Fruit fly (Drosophila melanogaster) whole organism, wandering third instar larva: ENCODE results near the gene Prm.

Source experiments
- Abd-B ChIP-seq: fragments of >200 bp; optimal IDR thresholded peaks from 2 replicates; lab custom pipeline; 2017; ENCODE audit warnings: missing biosample characterization, missing genetic modification characterization
- CG32264 ChIP-seq: fragments of 200-800 bp; sonication (Bioruptor generic); optimal IDR thresholded peaks from 2 replicates; lab custom pipeline; 2016; ENCODE audit warnings: missing biosample characterization, missing genetic modification characterization
- CG9705 ChIP-seq: fragments of 200-800 bp; sonication (Bioruptor generic); optimal IDR thresholded peaks from 2 replicates; lab custom pipeline; 2018; ENCODE audit warnings: missing biosample characterization, mild to moderate bottlenecking, missing genetic modification characterization
- CrebA ChIP-seq: fragments of 200-800 bp; sonication (Bioruptor generic); optimal IDR thresholded peaks from 2 replicates; lab custom pipeline; 2016; ENCODE audit warnings: missing biosample characterization, mild to moderate bottlenecking, missing genetic modification characterization, borderline replicate concordance
- Dif ChIP-seq: fragments of 200-275, 200-300 bp; sonication (Bioruptor generic); optimal IDR thresholded peaks from 2 replicates; lab custom pipeline; 2018; ENCODE audit warnings: missing biosample characterization, missing genetic modification characterization; ENCODE audit not compliant: partially characterized antibody
- GATAd ChIP-seq: sonication (Bioruptor generic); optimal IDR thresholded peaks from 2 replicates; lab custom pipeline; 2016; ENCODE audit warnings: missing biosample characterization, missing genetic modification characterization
- HLH106 ChIP-seq: fragments of 200-800 bp; optimal IDR thresholded peaks from 3 replicates; lab custom pipeline; 2019; ENCODE audit warnings: missing biosample characterization, mild to moderate bottlenecking, missing genetic modification characterization, moderate library complexity
- Hnf4 ChIP-seq: fragments of 200-800 bp; sonication (Bioruptor generic); optimal IDR thresholded peaks from 2 replicates; lab custom pipeline; 2016; ENCODE audit warnings: missing biosample characterization, mild to moderate bottlenecking, missing genetic modification characterization
- Hr78 ChIP-seq: fragments of >200 bp; optimal IDR thresholded peaks from 2 replicates; lab custom pipeline; 2017; ENCODE audit warnings: missing biosample characterization, missing genetic modification characterization
- Hr83 ChIP-seq: fragments of 200-300 bp; sonication (Bioruptor generic); optimal IDR thresholded peaks from 2 replicates; lab custom pipeline; 2016; ENCODE audit warnings: missing biosample characterization, mild to moderate bottlenecking, missing genetic modification characterization, moderate library complexity; ENCODE audit not compliant: poor library complexity, severe bottlenecking
- Jra ChIP-seq: sonication (Bioruptor generic); optimal IDR thresholded peaks from 2 replicates; lab custom pipeline; 2016; ENCODE audit warnings: missing biosample characterization, missing genetic modification characterization
- Mio ChIP-seq: sonication (Bioruptor generic); optimal IDR thresholded peaks from 2 replicates; lab custom pipeline; 2016; ENCODE audit warnings: missing biosample characterization, missing genetic modification characterization
- Myc ChIP-seq: fragments of >200 bp; optimal IDR thresholded peaks from 2 replicates; lab custom pipeline; 2017
- N ChIP-seq: fragments of >200 bp; optimal IDR thresholded peaks from 2 replicates; lab custom pipeline; 2018; ENCODE audit warnings: missing biosample characterization, missing external identifiers, missing genetic modification characterization
- OdsH ChIP-seq: fragments of 200-800 bp; sonication (Bioruptor generic); optimal IDR thresholded peaks from 2 replicates; lab custom pipeline; 2016; ENCODE audit warnings: missing biosample characterization, mild to moderate bottlenecking, missing genetic modification characterization
- Rel ChIP-seq, 2 experiments: fragments of 200-800 bp; sonication (Bioruptor generic) in 1 of 2; optimal IDR thresholded peaks; 2 replicates in 1 of 2; 3 replicates in 1 of 2; lab custom pipeline; 2016 to 2019; ENCODE audit warnings: mild to moderate bottlenecking in 2 of 2, missing biosample characterization in 2 of 2, missing genetic modification characterization in 2 of 2, moderate library complexity in 1 of 2
- Sp1 ChIP-seq: fragments of 200-800 bp; sonication (Bioruptor generic); optimal IDR thresholded peaks from 3 replicates; lab custom pipeline; 2019; ENCODE audit warnings: missing biosample characterization, mild to moderate bottlenecking, missing genetic modification characterization, moderate library complexity
- Vsx2 ChIP-seq: fragments of 200-300, 225-300 bp; sonication (Bioruptor generic); optimal IDR thresholded peaks from 2 replicates; lab custom pipeline; 2018; ENCODE audit warnings: missing biosample characterization, missing genetic modification characterization; ENCODE audit not compliant: partially characterized antibody
- br ChIP-seq: fragments of 200-800 bp; sonication (Bioruptor generic); optimal IDR thresholded peaks from 2 replicates; lab custom pipeline; 2016; ENCODE audit warnings: missing biosample characterization, missing genetic modification characterization
- brk ChIP-seq: fragments of 200-800 bp; sonication (Bioruptor generic); optimal IDR thresholded peaks from 2 replicates; lab custom pipeline; 2016; ENCODE audit warnings: missing biosample characterization, mild to moderate bottlenecking, missing genetic modification characterization
- dl ChIP-seq, 2 experiments: fragments of 175-275, 200-275 bp in 1 of 2; fragments of 200-275 bp in 1 of 2; sonication (Bioruptor generic); optimal IDR thresholded peaks; lab custom pipeline; 2018; ENCODE audit warnings: mild to moderate bottlenecking in 2 of 2, missing biosample characterization in 2 of 2, missing genetic modification characterization in 2 of 2, moderate library complexity in 2 of 2; ENCODE audit not compliant: partially characterized antibody in 2 of 2, insufficient read depth in 1 of 2
- dmrt93B ChIP-seq: fragments of 200-800 bp; sonication (Bioruptor generic); optimal IDR thresholded peaks from 2 replicates; lab custom pipeline; 2018; ENCODE audit warnings: missing biosample characterization, mild to moderate bottlenecking, missing genetic modification characterization
- dsf ChIP-seq: sonication (Bioruptor generic); optimal IDR thresholded peaks from 2 replicates; lab custom pipeline; 2016; ENCODE audit warnings: missing biosample characterization, missing genetic modification characterization, borderline replicate concordance
- ey ChIP-seq: fragments of 200-800 bp; sonication (Bioruptor generic); optimal IDR thresholded peaks from 2 replicates; lab custom pipeline; 2016; ENCODE audit warnings: missing biosample characterization, missing genetic modification characterization
- foxo ChIP-seq, 2 experiments: fragments of 200-800 bp; sonication (Bioruptor generic); optimal IDR thresholded peaks; 2 replicates in 1 of 2; 3 replicates in 1 of 2; lab custom pipeline; 2016 to 2017; ENCODE audit warnings: missing biosample characterization in 2 of 2, missing genetic modification characterization in 2 of 2
- fru ChIP-seq: fragments of 200-800 bp; sonication (Bioruptor generic); optimal IDR thresholded peaks from 3 replicates; lab custom pipeline; 2016; ENCODE audit warnings: missing biosample characterization, mild to moderate bottlenecking, missing genetic modification characterization
- h ChIP-seq: fragments of 200-800 bp; sonication (Bioruptor generic); optimal IDR thresholded peaks from 3 replicates; lab custom pipeline; 2016; ENCODE audit warnings: missing biosample characterization, mild to moderate bottlenecking, missing genetic modification characterization
- jim ChIP-seq: fragments of 175-275, 200-325 bp; sonication (Bioruptor generic); optimal IDR thresholded peaks from 2 replicates; lab custom pipeline; 2016; ENCODE audit warnings: missing biosample characterization, mild to moderate bottlenecking, missing genetic modification characterization
- lola ChIP-seq: fragments of >200 bp; optimal IDR thresholded peaks from 2 replicates; lab custom pipeline; 2017; ENCODE audit warnings: missing biosample characterization, missing genetic modification characterization
- pan ChIP-seq: fragments of >200 bp; optimal IDR thresholded peaks from 2 replicates; lab custom pipeline; 2017
- psq ChIP-seq: fragments of 200-800 bp; sonication (Bioruptor generic); optimal IDR thresholded peaks from 3 replicates; lab custom pipeline; 2017; ENCODE audit warnings: missing biosample characterization, mild to moderate bottlenecking, missing genetic modification characterization, moderate library complexity
- rgr ChIP-seq: fragments of 200-800 bp; sonication (Bioruptor generic); optimal IDR thresholded peaks from 3 replicates; lab custom pipeline; 2016; ENCODE audit warnings: missing biosample characterization, mild to moderate bottlenecking, missing genetic modification characterization
- sage ChIP-seq: fragments of 200-800 bp; sonication (Bioruptor generic); optimal IDR thresholded peaks from 2 replicates; lab custom pipeline; 2016; ENCODE audit warnings: missing biosample characterization, mild to moderate bottlenecking, missing genetic modification characterization
- sv ChIP-seq: fragments of 200-800 bp; sonication (Bioruptor generic); optimal IDR thresholded peaks from 3 replicates; lab custom pipeline; 2016; ENCODE audit warnings: missing biosample characterization, missing genetic modification characterization
- tai ChIP-seq: sonication (Bioruptor generic); optimal IDR thresholded peaks from 2 replicates; lab custom pipeline; 2016; ENCODE audit warnings: missing biosample characterization, missing genetic modification characterization
- usp ChIP-seq: fragments of >200 bp; optimal IDR thresholded peaks from 2 replicates; lab custom pipeline; 2017; ENCODE audit warnings: missing biosample characterization, missing genetic modification characterization
- woc ChIP-seq: sonication (Bioruptor generic); optimal IDR thresholded peaks from 2 replicates; lab custom pipeline; 2016; ENCODE audit warnings: missing biosample characterization, mild to moderate bottlenecking, missing genetic modification characterization

Gene Prm

dm6 chr3L:8718602-8719001, 26.5 kb downstream of the Prm start:
- TF ChIP-seq brk (GFP tag; lab: Kevin White, UChicago) (peak; percentile 59), rgr (GFP tag; lab: Kevin White, UChicago) (peak; percentile 1), Hr83 (peak; percentile 52), h (GFP tag; lab: Kevin White, UChicago) (peak; percentile 26), Hr78 (no peak), foxo (GFP tag; optimal IDR thresholded peaks at IDR 0.05; lab: Kevin White, UChicago) (peak in 1 of 2 experiments; percentile 17), Hnf4 (GFP tag; lab: Kevin White, UChicago) (peak; percentile 24), Myc (peak; percentile 3), N (GFP tag; lab: Kevin White, UChicago) (no peak)

DNA sequence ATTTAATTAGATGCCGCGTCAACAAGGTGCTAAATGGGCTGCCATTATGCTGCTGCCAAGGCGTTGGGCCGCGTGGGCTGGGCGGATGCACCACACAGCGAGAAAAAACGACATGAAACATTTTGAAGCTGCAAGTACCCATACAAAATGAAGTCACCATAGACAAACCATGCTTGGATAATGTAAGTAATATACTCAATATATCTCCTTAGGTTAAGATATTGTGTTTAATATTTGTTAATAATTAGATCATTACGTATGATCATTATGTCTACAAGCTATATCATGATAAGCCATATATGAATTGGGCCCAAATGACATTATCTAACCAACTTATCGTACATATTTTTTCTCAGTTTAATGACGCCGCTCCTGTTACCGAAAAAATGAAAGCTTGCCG, 29.1 kb downstream of the Prm start:
- TF ChIP-seq N (GFP tag; lab: Kevin White, UChicago) (no peak), usp (GFP tag; lab: Kevin White, UChicago) (no peak), CrebA (GFP tag; lab: Kevin White, UChicago) (no peak), Rel (GFP tag; optimal IDR thresholded peaks at IDR 0.05; lab: Kevin White, UChicago) (no peak), Rel (tag; optimal IDR thresholded peaks at IDR 0.05; lab: Kevin White, UChicago) (no peak), br (GFP tag; lab: Kevin White, UChicago) (peak; percentile 29), Vsx2 (GFP tag; lab: Kevin White, UChicago) (no peak), brk (GFP tag; lab: Kevin White, UChicago) (no peak), Hr78 (no peak), Dif (GFP tag; lab: Kevin White, UChicago) (no peak), Jra (GFP tag; lab: Kevin White, UChicago) (no peak), dl (GFP tag; optimal IDR thresholded peaks at IDR 0.05; lab: Kevin White, UChicago; ENCODE audit: insufficient read depth in 1 of 2, partially characterized antibody in 2 of 2) (no peak), rgr (GFP tag; lab: Kevin White, UChicago) (peak; percentile 44), OdsH (GFP tag; lab: Kevin White, UChicago) (peak; percentile 43), lola (GFP tag; lab: Kevin White, UChicago) (no peak), Hnf4 (GFP tag; lab: Kevin White, UChicago) (no peak), Sp1 (GFP tag; lab: Kevin White, UChicago) (peak; percentile 64), woc (GFP tag; lab: Kevin White, UChicago) (peak; percentile 18), tai (no peak), dmrt93B (peak; percentile 23), Mio (no peak), HLH106 (peak; percentile 56), psq (GFP tag; lab: Kevin White, UChicago) (peak; percentile 8), pan (lab: Kevin White, UChicago) (no peak), ey (GFP tag; lab: Kevin White, UChicago) (peak; percentile 20), jim (GFP tag; lab: Kevin White, UChicago) (no peak), h (GFP tag; lab: Kevin White, UChicago) (peak; percentile 52), sage (GFP tag; lab: Kevin White, UChicago) (no peak), sv (GFP tag; lab: Kevin White, UChicago) (no peak), foxo (GFP tag; optimal IDR thresholded peaks at IDR 0.05; lab: Kevin White, UChicago) (peak in 1 of 2 experiments; percentile 45), Hr83 (no peak), CG32264 (GFP tag; lab: Kevin White, UChicago) (no peak), GATAd (no peak), Abd-B (GFP tag; lab: Kevin White, UChicago) (no peak), fru (peak; percentile 48), CG9705 (GFP tag; lab: Kevin White, UChicago) (no peak), dsf (GFP tag; lab: Kevin White, UChicago) (no peak)

dm6 chr3L:8712913-8713312, 32.2 kb downstream of the Prm start:
- peak; percentile 26 for TF ChIP-seq Sp1 (GFP tag; lab: Kevin White, UChicago)
- TF ChIP-seq HLH106 = peak; percentile 9
- peak in 1 of 2 experiments; percentile 24 for TF ChIP-seq foxo (GFP tag; optimal IDR thresholded peaks at IDR 0.05; lab: Kevin White, UChicago)
- no peak for TF ChIP-seq Hr83
- TF ChIP-seq woc (GFP tag; lab: Kevin White, UChicago) = no peak
- TF ChIP-seq psq (GFP tag; lab: Kevin White, UChicago) = peak; percentile 35
